Fruit fly (Drosophila melanogaster) whole organism: ENCODE results near the gene CG18586.

Source experiments
- CG8478 ChIP-seq: fragments of >200 bp; optimal IDR thresholded peaks from 2 replicates; lab custom pipeline; 2018; ENCODE audit warnings: inconsistent platforms
- Dll ChIP-seq: fragments of >200 bp; optimal IDR thresholded peaks from 2 replicates; lab custom pipeline; 2017
- EcR ChIP-seq, 2 experiments: fragments of >200 bp; optimal IDR thresholded peaks; 2 replicates each; lab custom pipeline; 2017; ENCODE audit warnings: missing biosample characterization in 2 of 2, missing genetic modification characterization in 2 of 2, missing genetic modification reagents in 2 of 2
- pan ChIP-seq: fragments of >200 bp; optimal IDR thresholded peaks from 2 replicates; lab custom pipeline; 2017
- psq ChIP-seq: fragments of >200 bp; optimal IDR thresholded peaks from 2 replicates; lab custom pipeline; 2017
- usp ChIP-seq: fragments of >200 bp; optimal IDR thresholded peaks from 2 replicates; lab custom pipeline; 2017; ENCODE audit warnings: missing biosample characterization, missing genetic modification characterization, mixed read lengths

CG18586 gene

DNA sequence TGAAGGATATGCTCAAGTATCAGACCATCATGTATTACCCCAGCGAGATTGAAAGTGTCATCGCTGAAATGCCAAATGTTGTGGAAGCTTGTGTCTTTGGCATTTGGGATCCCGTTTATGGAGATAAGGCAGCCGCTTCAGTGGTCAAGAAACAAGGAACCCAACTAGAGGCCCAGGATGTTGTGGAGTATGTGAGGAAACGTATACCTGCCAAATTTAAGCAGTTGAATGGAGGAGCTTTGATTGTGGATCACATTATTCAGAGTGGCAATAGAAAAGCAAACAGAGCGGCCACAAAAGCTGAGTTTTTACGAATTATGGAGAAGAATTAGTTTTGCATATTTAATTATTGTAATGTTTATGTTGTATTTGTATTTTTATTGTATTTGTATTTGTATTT, at the start of gene CG18586:
CG18586 (plus strand) TSS at position 301 of the 400 bp plus-strand sequence.
- TF ChIP-seq CG8478 (lab: Kevin White, UChicago) (no peak), usp (GFP tag; lab: Kevin White, UChicago) (no peak), Dll (lab: Kevin White, UChicago) (no peak), EcR (GFP tag; optimal IDR thresholded peaks at IDR 0.05; lab: Kevin White, UChicago) (no peak), psq (lab: Kevin White, UChicago) (no peak)

DNA sequence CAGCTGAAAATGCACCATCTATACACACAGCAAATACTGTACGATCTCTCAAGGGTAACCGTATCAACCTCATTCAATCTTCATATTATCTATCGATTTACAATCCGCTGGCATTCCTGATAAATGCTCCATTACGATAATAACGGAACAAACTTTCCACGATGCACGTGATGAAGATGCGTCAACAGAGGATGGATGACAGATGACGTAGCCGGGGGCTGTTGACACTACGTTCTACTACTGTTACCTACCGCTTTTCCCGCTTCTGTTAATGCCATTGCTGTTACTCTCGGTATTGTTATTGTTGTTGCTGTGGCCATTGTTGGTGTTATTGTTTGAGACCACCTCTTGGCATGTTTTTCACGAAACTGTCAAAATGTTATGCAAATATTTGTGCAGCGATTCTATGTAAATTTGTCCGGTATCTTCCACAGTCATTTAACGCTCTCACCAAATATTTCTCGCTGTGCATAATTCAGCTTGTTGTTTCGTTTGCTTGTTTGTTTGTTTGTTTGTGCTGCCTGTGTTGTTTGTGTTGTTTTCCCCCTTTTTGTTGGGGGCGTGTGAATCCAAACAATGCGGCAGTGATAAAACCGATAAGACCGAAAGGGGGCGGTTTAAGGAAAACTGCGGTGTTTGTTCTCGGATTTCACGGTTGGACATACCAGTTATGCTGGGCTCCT, 49.2 kb upstream of the CG18586 start:
- TF ChIP-seq psq (lab: Kevin White, UChicago) (no peak), EcR (GFP tag; optimal IDR thresholded peaks at IDR 0.05; lab: Kevin White, UChicago) (no peak), Dll (lab: Kevin White, UChicago) (no peak), CG8478 (lab: Kevin White, UChicago) (no peak), pan (no peak), usp (GFP tag; lab: Kevin White, UChicago) (no peak)

DNA sequence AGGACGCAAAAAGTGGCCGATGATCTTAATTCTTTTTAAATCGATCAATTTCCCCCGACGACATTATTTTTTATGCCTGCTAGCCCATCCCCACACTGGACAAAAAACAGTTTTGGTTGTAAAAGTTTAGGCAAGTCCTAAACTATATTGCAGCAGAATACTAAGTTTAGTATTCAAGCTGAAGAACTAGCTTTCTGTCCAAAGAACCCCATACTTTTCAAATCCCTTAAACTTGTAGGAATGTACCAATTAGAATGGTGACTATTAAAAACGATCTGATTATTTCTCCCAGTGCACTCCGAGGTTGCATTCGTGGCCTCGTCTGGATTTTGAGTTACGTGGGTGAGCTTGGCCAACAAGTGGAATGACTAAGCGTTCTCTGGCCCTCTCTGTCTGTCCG, 47.6 kb upstream of the CG18586 start:
- TF ChIP-seq CG8478 (lab: Kevin White, UChicago) (no peak), psq (lab: Kevin White, UChicago) (no peak), EcR (GFP tag; optimal IDR thresholded peaks at IDR 0.05; lab: Kevin White, UChicago) (no peak), pan (no peak), usp (GFP tag; lab: Kevin White, UChicago) (no peak), Dll (lab: Kevin White, UChicago) (no peak)

DNA sequence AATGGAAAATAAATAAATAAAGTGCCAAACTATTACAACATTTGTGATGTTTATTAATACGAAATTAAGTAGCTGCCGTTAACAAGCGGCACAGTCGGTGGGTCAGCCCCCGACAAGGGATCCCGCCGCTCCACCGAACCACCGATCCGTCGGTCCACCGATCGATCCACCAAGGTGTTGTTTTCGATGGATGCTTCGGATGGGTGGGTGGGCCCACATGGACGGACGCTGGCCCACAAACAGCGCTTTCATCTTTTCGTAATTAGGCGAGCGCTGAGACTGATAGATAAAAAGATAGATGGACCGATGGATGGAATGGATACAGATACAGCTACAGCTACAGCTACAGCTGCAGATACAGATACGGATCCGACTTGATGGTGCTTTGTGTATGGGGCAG, 44.8 kb upstream of the CG18586 start:
- no peak for TF ChIP-seq usp (GFP tag; lab: Kevin White, UChicago)
- no peak for TF ChIP-seq CG8478 (lab: Kevin White, UChicago)
- TF ChIP-seq EcR (GFP tag; optimal IDR thresholded peaks at IDR 0.05; lab: Kevin White, UChicago): no peak
- TF ChIP-seq psq (lab: Kevin White, UChicago): no peak
- no peak for TF ChIP-seq pan
- TF ChIP-seq Dll (lab: Kevin White, UChicago): no peak

DNA sequence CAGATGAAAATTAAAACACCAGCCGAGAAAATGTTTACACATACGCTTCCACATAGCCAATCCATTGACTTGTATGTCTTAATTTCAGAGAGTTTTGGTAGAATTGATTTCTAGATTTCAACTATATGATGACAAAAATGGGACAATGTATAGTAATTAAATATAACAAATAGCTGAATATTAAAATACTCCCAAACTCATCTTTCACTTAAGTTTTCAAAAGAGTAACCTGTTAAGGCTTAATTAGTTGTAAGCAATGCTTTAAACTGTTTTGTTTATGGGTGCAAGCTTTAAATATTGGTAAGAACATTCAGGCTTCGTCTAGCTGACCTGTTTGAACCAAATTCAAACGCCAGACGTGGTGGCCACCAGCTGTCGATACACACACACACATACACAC, 44.4 kb upstream of the CG18586 start:
- TF ChIP-seq EcR (GFP tag; optimal IDR thresholded peaks at IDR 0.05; lab: Kevin White, UChicago) (no peak), psq (lab: Kevin White, UChicago) (no peak), CG8478 (lab: Kevin White, UChicago) (no peak), usp (GFP tag; lab: Kevin White, UChicago) (no peak), pan (no peak), Dll (lab: Kevin White, UChicago) (no peak)

DNA sequence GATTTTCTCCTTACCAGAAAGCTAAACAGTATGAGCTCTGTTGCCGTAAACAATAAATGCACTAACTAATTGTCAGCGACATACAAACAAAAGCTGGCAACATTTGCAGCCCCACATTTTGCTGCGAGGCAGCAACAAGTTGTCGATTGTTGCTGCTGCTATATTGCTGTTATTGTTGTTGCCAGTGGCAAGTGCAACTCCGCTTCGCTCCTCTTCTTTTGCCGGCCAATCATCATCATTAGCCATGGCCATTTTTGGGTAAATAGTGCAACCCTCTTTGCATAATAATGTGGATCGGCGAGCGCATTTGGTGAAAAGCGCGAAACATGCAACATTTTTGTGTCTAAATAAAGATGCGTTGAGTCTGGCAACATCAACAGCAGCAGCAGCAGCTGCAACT, 42.5 kb upstream of the CG18586 start:
- TF ChIP-seq usp (GFP tag; lab: Kevin White, UChicago): no peak
- TF ChIP-seq Dll (lab: Kevin White, UChicago): no peak
- no peak for TF ChIP-seq psq (lab: Kevin White, UChicago)
- TF ChIP-seq CG8478 (lab: Kevin White, UChicago): no peak
- no peak for TF ChIP-seq EcR (GFP tag; optimal IDR thresholded peaks at IDR 0.05; lab: Kevin White, UChicago)

DNA sequence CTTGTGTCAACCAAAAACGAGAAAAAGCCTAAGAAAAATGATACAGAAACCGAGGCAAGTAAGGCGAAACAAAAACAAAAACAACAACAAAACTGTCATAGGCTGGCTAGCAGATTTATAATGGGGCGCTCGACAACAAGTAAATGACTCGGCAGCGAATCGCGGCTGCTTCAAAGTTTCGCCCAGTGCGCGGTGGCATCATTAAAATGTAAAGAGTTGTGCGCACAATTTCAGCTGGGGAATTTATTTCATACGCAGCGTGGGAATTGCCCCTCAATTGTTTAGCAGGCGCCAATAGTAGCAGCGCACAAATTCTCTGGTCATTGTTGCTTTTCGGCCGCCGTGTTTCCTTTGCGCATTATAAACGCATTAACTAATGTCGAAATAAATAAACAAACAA, 41.2 kb upstream of the CG18586 start:
- TF ChIP-seq Dll (lab: Kevin White, UChicago) (no peak), usp (GFP tag; lab: Kevin White, UChicago) (no peak), CG8478 (lab: Kevin White, UChicago) (no peak), pan (no peak)

DNA sequence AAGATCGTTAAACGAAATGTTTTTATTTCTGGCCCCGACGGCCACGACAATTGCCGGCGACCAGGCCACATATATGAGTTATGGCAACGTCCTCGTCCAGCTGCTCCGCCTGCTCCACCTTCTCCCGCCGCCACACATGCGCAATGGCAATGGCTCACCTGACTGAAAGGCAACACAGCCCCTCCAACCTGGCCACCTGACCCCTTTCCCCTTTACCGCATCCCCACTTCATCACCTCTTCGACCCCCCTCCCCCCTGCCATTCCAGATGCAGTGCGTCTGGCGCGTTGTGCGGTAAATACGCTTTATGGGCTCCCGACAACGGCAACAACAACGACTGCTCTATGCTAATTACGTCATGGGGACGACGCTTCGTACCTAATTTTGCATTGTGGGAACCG, 39.4 kb upstream of the CG18586 start:
- no peak for TF ChIP-seq EcR (GFP tag; optimal IDR thresholded peaks at IDR 0.05; lab: Kevin White, UChicago)
- no peak for TF ChIP-seq pan
- no peak for TF ChIP-seq psq (lab: Kevin White, UChicago)
- TF ChIP-seq usp (GFP tag; lab: Kevin White, UChicago): no peak
- TF ChIP-seq CG8478 (lab: Kevin White, UChicago): no peak
- no peak for TF ChIP-seq Dll (lab: Kevin White, UChicago)

DNA sequence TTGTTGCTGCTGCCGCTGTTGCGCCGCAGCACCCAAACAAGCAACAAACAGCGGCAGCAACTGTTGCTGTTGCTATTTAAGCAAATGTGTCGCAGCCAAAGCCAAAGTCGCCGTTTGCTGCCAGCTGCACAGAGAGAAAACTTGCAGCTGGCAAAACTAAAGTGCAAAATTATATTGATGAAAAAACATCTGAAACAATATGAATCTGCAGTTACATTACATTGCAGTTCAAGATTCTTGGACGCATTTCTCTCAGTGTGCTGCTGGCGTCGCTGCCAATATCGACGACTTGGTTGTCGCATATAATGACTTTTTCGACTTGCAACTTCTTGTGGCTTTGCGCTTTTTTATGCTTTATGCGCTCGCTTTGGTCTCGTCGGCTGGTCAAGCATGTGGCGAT, 38.9 kb upstream of the CG18586 start:
- TF ChIP-seq CG8478 (lab: Kevin White, UChicago): no peak
- TF ChIP-seq Dll (lab: Kevin White, UChicago): no peak
- TF ChIP-seq EcR (GFP tag; optimal IDR thresholded peaks at IDR 0.05; lab: Kevin White, UChicago): no peak
- no peak for TF ChIP-seq psq (lab: Kevin White, UChicago)
- TF ChIP-seq pan: no peak
- TF ChIP-seq usp (GFP tag; lab: Kevin White, UChicago): no peak

DNA sequence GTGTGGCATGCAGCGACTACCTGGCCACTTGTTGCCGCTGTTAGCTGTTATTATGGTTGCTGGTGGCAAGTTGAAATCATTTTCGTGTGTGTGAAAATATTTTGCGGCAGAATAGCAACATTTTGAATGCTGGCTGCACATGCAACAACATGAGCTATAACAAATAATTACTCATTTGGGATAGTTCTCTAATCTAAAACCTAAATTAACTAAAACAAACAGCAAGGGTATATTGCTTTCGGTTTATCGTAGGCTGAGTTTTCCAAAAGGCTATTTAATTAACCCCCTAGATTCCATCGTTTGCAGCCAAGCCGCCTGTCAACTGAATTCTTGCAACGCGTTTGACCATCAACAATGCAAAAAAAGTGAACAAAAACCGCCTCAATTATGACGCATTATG, 38.3 kb upstream of the CG18586 start:
- TF ChIP-seq pan (no peak), EcR (GFP tag; optimal IDR thresholded peaks at IDR 0.05; lab: Kevin White, UChicago) (no peak), Dll (lab: Kevin White, UChicago) (no peak), psq (lab: Kevin White, UChicago) (no peak), usp (GFP tag; lab: Kevin White, UChicago) (no peak), CG8478 (lab: Kevin White, UChicago) (no peak)

DNA sequence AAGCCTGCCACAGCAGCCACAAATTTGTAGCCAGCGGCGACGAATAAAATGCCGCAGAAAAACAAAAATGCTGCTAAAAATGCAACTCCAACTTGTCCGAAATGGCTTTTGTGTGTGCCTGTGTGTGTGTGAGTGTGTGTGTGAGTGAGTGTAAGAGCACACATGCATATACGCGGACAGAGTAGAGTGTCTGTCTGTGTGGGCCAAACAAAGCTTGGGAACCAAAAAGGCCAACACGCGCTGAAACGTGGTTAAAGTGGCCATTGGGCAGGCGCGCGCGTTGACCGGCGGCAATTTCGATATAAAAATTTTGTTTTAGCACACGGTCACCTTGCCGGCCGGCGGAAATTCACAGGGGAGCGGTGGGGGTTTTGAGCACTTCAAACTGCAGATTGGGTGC, 37.7 kb upstream of the CG18586 start:
- TF ChIP-seq Dll (lab: Kevin White, UChicago) (no peak), usp (GFP tag; lab: Kevin White, UChicago) (no peak), pan (no peak), EcR (GFP tag; optimal IDR thresholded peaks at IDR 0.05; lab: Kevin White, UChicago) (no peak), psq (lab: Kevin White, UChicago) (no peak), CG8478 (lab: Kevin White, UChicago) (no peak)
